Worm (Caenorhabditis elegans) whole organism, L3 larva: ENCODE data around the gene com-1.

ENCODE experiments used
- R02D3.7 ChIP-seq: fragments of 150-350 bp; optimal IDR thresholded peaks from 2 replicates; lab custom pipeline; 2014; ENCODE audit warnings: missing biosample characterization, missing genetic modification characterization
- ZK546.5 ChIP-seq: sonication (generic microtip); optimal IDR thresholded peaks from 2 replicates; lab custom pipeline; 2017; ENCODE audit warnings: missing biosample characterization, missing genetic modification characterization
- aly-2 ChIP-seq: fragments of 150-350 bp; optimal IDR thresholded peaks from 2 replicates; lab custom pipeline; 2014; ENCODE audit warnings: missing biosample characterization, missing genetic modification characterization
- ama-1 ChIP-seq: fragments of 150-350 bp; optimal IDR thresholded peaks from 2 replicates; lab custom pipeline; 2018
- ceh-16 ChIP-seq: sonication (generic microtip); optimal IDR thresholded peaks from 2 replicates; lab custom pipeline; 2017; ENCODE audit warnings: missing biosample characterization, missing genetic modification characterization
- ceh-28 ChIP-seq: fragments of 150-350 bp; optimal IDR thresholded peaks from 2 replicates; lab custom pipeline; 2014; ENCODE audit warnings: missing biosample characterization, missing genetic modification reagents, missing genetic modification characterization
- ceh-82 ChIP-seq: fragments of 150-350 bp; optimal IDR thresholded peaks from 2 replicates; lab custom pipeline; 2014; ENCODE audit warnings: missing biosample characterization, missing genetic modification characterization
- ceh-9 ChIP-seq: sonication (generic microtip); optimal IDR thresholded peaks from 2 replicates; lab custom pipeline; 2018; ENCODE audit warnings: missing biosample characterization, missing genetic modification characterization
- daf-12 ChIP-seq: fragments of 150-350 bp; optimal IDR thresholded peaks from 2 replicates; lab custom pipeline; 2014; ENCODE audit warnings: missing biosample characterization, missing genetic modification reagents, missing genetic modification characterization
- egl-27 ChIP-seq: sonication (generic microtip); optimal IDR thresholded peaks from 4 replicates; lab custom pipeline; 2017; ENCODE audit warnings: missing biosample characterization, missing genetic modification reagents, missing genetic modification characterization
- elt-1 ChIP-seq: fragments of 150-350 bp; optimal IDR thresholded peaks from 2 replicates; lab custom pipeline; 2014; ENCODE audit warnings: missing biosample characterization, missing genetic modification characterization
- elt-2 ChIP-seq: sonication (generic microtip); optimal IDR thresholded peaks from 2 replicates; lab custom pipeline; 2016; ENCODE audit warnings: missing genetic modification reagents, mild to moderate bottlenecking, missing genetic modification characterization, missing compliant biosample characterization
- elt-3 ChIP-seq, 3 experiments: fragments of 150-350 bp in 1 of 3; sonication (generic microtip) in 2 of 3; optimal IDR thresholded peaks; 2 replicates in 2 of 3; 4 replicates in 1 of 3; lab custom pipeline; 2014 to 2017; ENCODE audit warnings: missing biosample characterization in 3 of 3, missing genetic modification characterization in 3 of 3
- fkh-10 ChIP-seq: sonication (generic microtip); optimal IDR thresholded peaks from 2 replicates; lab custom pipeline; 2017; ENCODE audit warnings: missing biosample characterization, missing genetic modification reagents, missing genetic modification characterization
- fkh-2 ChIP-seq: fragments of 150-350 bp; optimal IDR thresholded peaks from 2 replicates; lab custom pipeline; 2014; ENCODE audit warnings: missing biosample characterization, missing genetic modification reagents, missing genetic modification characterization
- fos-1 ChIP-seq: fragments of 150-350 bp; optimal IDR thresholded peaks from 2 replicates; lab custom pipeline; 2014; ENCODE audit warnings: missing biosample characterization, missing genetic modification characterization
- hmg-11 ChIP-seq: sonication (generic microtip); optimal IDR thresholded peaks from 2 replicates; lab custom pipeline; 2016; ENCODE audit warnings: missing genetic modification characterization, missing compliant biosample characterization
- jun-1 ChIP-seq: fragments of 150-350 bp; optimal IDR thresholded peaks from 2 replicates; lab custom pipeline; 2014; ENCODE audit warnings: missing biosample characterization, missing genetic modification reagents, missing genetic modification characterization
- lin-15B ChIP-seq: fragments of 150-350 bp; optimal IDR thresholded peaks from 2 replicates; lab custom pipeline; 2014; ENCODE audit warnings: missing biosample characterization, missing genetic modification characterization
- lin-39 ChIP-seq: fragments of 150-350 bp; optimal IDR thresholded peaks from 2 replicates; lab custom pipeline; 2018; ENCODE audit warnings: missing biosample characterization, missing genetic modification reagents, missing genetic modification characterization
- mdl-1 ChIP-seq: fragments of 150-350 bp; optimal IDR thresholded peaks from 2 replicates; lab custom pipeline; 2014; ENCODE audit warnings: missing biosample characterization, missing genetic modification characterization
- mml-1 ChIP-seq: fragments of 150-350 bp; sonication (generic microtip); optimal IDR thresholded peaks from 3 replicates; lab custom pipeline; 2014; ENCODE audit warnings: missing biosample characterization, missing genetic modification characterization
- nfya-1 ChIP-seq: sonication (generic microtip); optimal IDR thresholded peaks from 2 replicates; lab custom pipeline; 2017; ENCODE audit warnings: missing genetic modification characterization, mild to moderate bottlenecking, missing compliant biosample characterization, antibody characterized with exemption, moderate library complexity; ENCODE audit not compliant: insufficient read depth
- nhr-11 ChIP-seq: fragments of 150-350 bp; optimal IDR thresholded peaks from 2 replicates; lab custom pipeline; 2014; ENCODE audit warnings: missing biosample characterization, missing genetic modification characterization
- nhr-23 ChIP-seq: fragments of 150-350 bp; optimal IDR thresholded peaks from 2 replicates; lab custom pipeline; 2014; ENCODE audit warnings: missing biosample characterization, missing genetic modification reagents, missing genetic modification characterization
- nhr-237 ChIP-seq: fragments of 150-350 bp; optimal IDR thresholded peaks from 2 replicates; lab custom pipeline; 2014; ENCODE audit warnings: missing biosample characterization, missing genetic modification characterization
- nhr-25 ChIP-seq: sonication (generic microtip); optimal IDR thresholded peaks from 2 replicates; lab custom pipeline; 2017; ENCODE audit warnings: missing biosample characterization, missing genetic modification characterization
- nhr-28 ChIP-seq: fragments of 150-350 bp; optimal IDR thresholded peaks from 2 replicates; lab custom pipeline; 2014; ENCODE audit warnings: missing biosample characterization, missing genetic modification characterization
- nhr-43 ChIP-seq: sonication (generic microtip); optimal IDR thresholded peaks from 2 replicates; lab custom pipeline; 2016; ENCODE audit warnings: mild to moderate bottlenecking, missing genetic modification characterization, missing compliant biosample characterization; ENCODE audit not compliant: poor library complexity, severe bottlenecking
- nhr-67 ChIP-seq: fragments of 150-350 bp; optimal IDR thresholded peaks from 2 replicates; lab custom pipeline; 2014; ENCODE audit warnings: missing biosample characterization, missing genetic modification characterization
- nhr-77 ChIP-seq: fragments of 150-350 bp; optimal IDR thresholded peaks from 2 replicates; lab custom pipeline; 2014; ENCODE audit warnings: missing biosample characterization, missing genetic modification characterization
- pqm-1 ChIP-seq: fragments of 150-350 bp; optimal IDR thresholded peaks from 2 replicates; lab custom pipeline; 2017; ENCODE audit warnings: missing biosample characterization, missing genetic modification characterization, inconsistent platforms
- sea-2 ChIP-seq: fragments of 150-350 bp; sonication (generic microtip); optimal IDR thresholded peaks from 4 replicates; lab custom pipeline; 2014; ENCODE audit warnings: missing biosample characterization, missing genetic modification reagents, missing genetic modification characterization
- skn-1 ChIP-seq: fragments of 150-350 bp; optimal IDR thresholded peaks from 2 replicates; lab custom pipeline; 2014; ENCODE audit warnings: missing biosample characterization, missing genetic modification characterization
- snpc-4 ChIP-seq: fragments of 150-350 bp; optimal IDR thresholded peaks from 2 replicates; lab custom pipeline; 2014; ENCODE audit warnings: missing biosample characterization, missing genetic modification characterization
- tbx-2 ChIP-seq: sonication (generic microtip); optimal IDR thresholded peaks from 2 replicates; lab custom pipeline; 2016; ENCODE audit warnings: mild to moderate bottlenecking, missing genetic modification characterization, missing compliant biosample characterization
- unc-39 ChIP-seq: sonication (generic microtip); optimal IDR thresholded peaks from 4 replicates; lab custom pipeline; 2017; ENCODE audit warnings: missing biosample characterization, missing genetic modification characterization
- unc-62 ChIP-seq: fragments of 150-350 bp; sonication (generic microtip); optimal IDR thresholded peaks from 4 replicates; lab custom pipeline; 2014; ENCODE audit warnings: missing biosample characterization, missing genetic modification reagents, missing genetic modification characterization
- zag-1 ChIP-seq: fragments of 150-350 bp; optimal IDR thresholded peaks from 2 replicates; lab custom pipeline; 2014; ENCODE audit warnings: missing biosample characterization, missing genetic modification characterization
- ztf-11 ChIP-seq: fragments of 150-350 bp; optimal IDR thresholded peaks from 2 replicates; lab custom pipeline; 2014; ENCODE audit warnings: missing biosample characterization, missing genetic modification characterization
- ztf-4 ChIP-seq: fragments of 150-350 bp; optimal IDR thresholded peaks from 2 replicates; lab custom pipeline; 2014; ENCODE audit warnings: missing biosample characterization, missing genetic modification characterization

The com-1 gene

ce11 chrIII:10855398-10855880 is 40.7 kb upstream of the com-1 start, which contains the start of gene Y39A1C.1:
Y39A1C.1 (plus strand) TSS chrIII:10855448.
- peak; percentile 67 for TF ChIP-seq hmg-11 (tag; lab: Kevin White, UChicago)
- TF ChIP-seq nhr-25 (tag; lab: Kevin White, UChicago): no peak
- peak; percentile 24 for TF ChIP-seq lin-15B (tag; lab: Kevin White, UChicago)
- peak; percentile 54 for TF ChIP-seq nfya-1 (tag; lab: Kevin White, UChicago)
- peak; percentile 60 for TF ChIP-seq lin-39 (tag; lab: Kevin White, UChicago)
- no peak for TF ChIP-seq ama-1 (lab: Kevin White, UChicago)

- peak; percentile 55 for TF ChIP-seq nhr-43 (tag; lab: Kevin White, UChicago)
- TF ChIP-seq ceh-16 (tag; lab: Kevin White, UChicago): no peak
These were observed 39.3 kb upstream of the com-1 start for ce11 chrIII:10856830-10857229.

ce11 chrIII:10857984-10858383 is 38.2 kb upstream of the com-1 start, which contains the start of gene oxi-1:
oxi-1 (plus strand) TSS chrIII:10858284.
- TF ChIP-seq nfya-1 (tag; lab: Kevin White, UChicago) (no peak), nhr-237 (tag; lab: Kevin White, UChicago) (no peak), nhr-67 (tag; lab: Kevin White, UChicago) (no peak), unc-39 (tag; lab: Kevin White, UChicago) (no peak), nhr-77 (tag; lab: Kevin White, UChicago) (no peak), fos-1 (tag; lab: Kevin White, UChicago) (no peak), unc-62 (no peak), elt-2 (tag; lab: Kevin White, UChicago) (no peak), ztf-4 (tag; lab: Kevin White, UChicago) (no peak)

DNA sequence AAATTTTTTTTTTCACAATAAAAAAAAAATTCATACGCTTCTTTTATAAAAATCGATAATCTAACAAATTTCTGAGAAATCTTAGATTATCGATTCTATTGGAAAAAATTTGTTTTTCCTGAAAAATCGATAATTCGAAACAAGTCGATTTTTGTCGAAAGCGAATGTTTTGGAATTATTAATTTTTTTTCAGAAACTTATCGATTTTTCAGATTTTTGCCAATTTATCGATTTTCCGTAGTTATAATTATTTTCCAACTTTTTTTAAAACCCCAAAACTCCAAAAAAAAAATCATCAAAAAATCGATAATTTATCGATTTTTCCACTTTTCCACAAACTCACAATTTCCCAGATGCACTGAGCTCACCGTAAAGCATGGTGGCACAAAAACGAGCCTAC is 34.8 kb upstream of the com-1 start:
- no peak for TF ChIP-seq ztf-11 (tag; lab: Kevin White, UChicago)
- TF ChIP-seq ceh-28 (tag; lab: Kevin White, UChicago): peak; percentile 96
- TF ChIP-seq, all 47 proteins: peak for 1

ce11 chrIII:10867086-10867485 is 29.1 kb upstream of the com-1 start:
- TF ChIP-seq snpc-4 (tag; lab: Kevin White, UChicago): no peak
- TF ChIP-seq ceh-82 (tag; lab: Kevin White, UChicago): no peak
- no peak for TF ChIP-seq nhr-237 (tag; lab: Kevin White, UChicago)
- TF ChIP-seq R02D3.7 (tag; lab: Kevin White, UChicago): no peak
- TF ChIP-seq skn-1 (tag; lab: Kevin White, UChicago): no peak
- TF ChIP-seq tbx-2 (tag; lab: Kevin White, UChicago): no peak
- TF ChIP-seq zag-1 (tag; lab: Kevin White, UChicago): no peak
- no peak for TF ChIP-seq elt-1 (tag; lab: Kevin White, UChicago)
- no peak for TF ChIP-seq egl-27
- TF ChIP-seq nhr-11 (tag; lab: Kevin White, UChicago): no peak
- TF ChIP-seq nhr-77 (tag; lab: Kevin White, UChicago): no peak

ce11 chrIII:10868653-10869392 is 27.3 kb upstream of the com-1 start, which contains the start of the genes cey-4 and vps-50:
cey-4 (minus strand) TSS chrIII:10868703.
vps-50 (plus strand) TSS chrIII:10869193.
- TF ChIP-seq fkh-10 (GFP tag; lab: Kevin White, UChicago): no peak
- no peak for TF ChIP-seq elt-3 (tag; optimal IDR thresholded peaks at IDR 0.05; lab: Kevin White, UChicago)
- no peak for TF ChIP-seq nhr-28 (tag; lab: Kevin White, UChicago)
- no peak for TF ChIP-seq nhr-23
- TF ChIP-seq nhr-77 (tag; lab: Kevin White, UChicago): no peak
- no peak for TF ChIP-seq zag-1 (tag; lab: Kevin White, UChicago)
- no peak for TF ChIP-seq ceh-9 (tag; lab: Kevin White, UChicago)
- TF ChIP-seq nhr-11 (tag; lab: Kevin White, UChicago): no peak
- no peak for TF ChIP-seq aly-2
- TF ChIP-seq ZK546.5 (tag; lab: Kevin White, UChicago): no peak
- no peak for TF ChIP-seq fkh-2
- no peak for TF ChIP-seq ceh-16 (tag; lab: Kevin White, UChicago)
- TF ChIP-seq pqm-1 (tag; lab: Kevin White, UChicago): no peak
- TF ChIP-seq egl-27: no peak
- TF ChIP-seq unc-39 (tag; lab: Kevin White, UChicago): no peak
- no peak for TF ChIP-seq R02D3.7 (tag; lab: Kevin White, UChicago)
- TF ChIP-seq ztf-11 (tag; lab: Kevin White, UChicago): no peak
- TF ChIP-seq mdl-1 (tag; lab: Kevin White, UChicago): no peak
- no peak for TF ChIP-seq nhr-25 (tag; lab: Kevin White, UChicago)
- no peak for TF ChIP-seq ama-1 (lab: Kevin White, UChicago)
- TF ChIP-seq elt-1 (tag; lab: Kevin White, UChicago): no peak
- no peak for TF ChIP-seq daf-12 (tag; lab: Kevin White, UChicago)
- TF ChIP-seq sea-2 (GFP tag; lab: Kevin White, UChicago): no peak
- no peak for TF ChIP-seq mml-1 (tag; lab: Kevin White, UChicago)
- TF ChIP-seq jun-1: no peak
- no peak for TF ChIP-seq tbx-2 (tag; lab: Kevin White, UChicago)
